Worm (Caenorhabditis elegans) whole organism, young adult: ENCODE measurements around the gene R102.2.
A peak's percentile ranks its signal among the peaks of the same experiment; 100 is the strongest.

Experiments used
- B0019.2 ChIP-seq: fragments of 200-800 bp; sonication (Bioruptor generic); conservative IDR thresholded peaks from 2 replicates; pipeline ENCODE4 v1.3.6; 2022; ENCODE audit warnings: missing genetic modification reagents, missing genetic modification characterization, missing compliant biosample characterization
- B0035.1 ChIP-seq: sonication (generic microtip); optimal IDR thresholded peaks from 2 replicates; lab custom pipeline; 2016; ENCODE audit warnings: missing genetic modification characterization, mild to moderate bottlenecking, missing compliant biosample characterization, missing genotype, missing genetic modification reagents
- C17E4.6 ChIP-seq: fragments of 200-800 bp; sonication (Bioruptor generic); IDR thresholded peaks from 2 replicates; pipeline ENCODE4 v1.3.6; 2022; ENCODE audit warnings: missing genetic modification reagents, missing genetic modification characterization, missing compliant biosample characterization
- D2030.7 ChIP-seq: fragments of 200-800 bp; sonication (Bioruptor generic); IDR thresholded peaks from 2 replicates; pipeline ENCODE4 v1.3.6; 2022; ENCODE audit warnings: missing genetic modification reagents, missing genetic modification characterization, missing compliant biosample characterization
- F22D6.2 ChIP-seq: sonication (generic microtip); optimal IDR thresholded peaks from 2 replicates; lab custom pipeline; 2016; ENCODE audit warnings: mild to moderate bottlenecking, missing genetic modification characterization, missing compliant biosample characterization
- F39B2.1 ChIP-seq: fragments of 200-800 bp; sonication (Bioruptor generic); IDR thresholded peaks from 2 replicates; pipeline ENCODE4 v1.3.6; 2022; ENCODE audit warnings: missing genetic modification reagents, missing genetic modification characterization, missing compliant biosample characterization
- K11D2.4 ChIP-seq: fragments of 200-800 bp; sonication (Bioruptor generic); IDR thresholded peaks from 2 replicates; pipeline ENCODE4 v1.3.6; 2022; ENCODE audit warnings: missing genetic modification reagents, missing genetic modification characterization, missing compliant biosample characterization
- Y53F4B.3 ChIP-seq: fragments of 200-800 bp; sonication (Bioruptor generic); IDR thresholded peaks from 2 replicates; pipeline ENCODE4 v1.3.6; 2022; ENCODE audit warnings: missing genetic modification reagents, missing genetic modification characterization, missing compliant biosample characterization
- Y53G8AR.9 ChIP-seq: fragments of 200-800 bp; sonication (Bioruptor generic); conservative IDR thresholded peaks from 2 replicates; pipeline ENCODE4 v1.3.6; 2022; ENCODE audit warnings: missing genetic modification reagents, missing genetic modification characterization, missing compliant biosample characterization
- Y56A3A.18 ChIP-seq: fragments of 200-800 bp; sonication (Bioruptor generic); IDR thresholded peaks from 2 replicates; pipeline ENCODE4 v1.3.6; 2022; ENCODE audit warnings: missing genetic modification reagents, missing genetic modification characterization, missing compliant biosample characterization
- Y95B8A.8 ChIP-seq: fragments of 200-800 bp; sonication (Bioruptor generic); IDR thresholded peaks from 2 replicates; pipeline ENCODE4 v1.3.6; 2022; ENCODE audit warnings: missing genetic modification reagents, missing genetic modification characterization, missing compliant biosample characterization
- attf-6 ChIP-seq: fragments of 200-800 bp; sonication (Bioruptor generic); IDR thresholded peaks from 2 replicates; pipeline ENCODE4 v1.3.6; 2022; ENCODE audit warnings: missing genetic modification reagents, missing genetic modification characterization, missing compliant biosample characterization
- bed-1 ChIP-seq: fragments of 200-800 bp; sonication (Bioruptor generic); IDR thresholded peaks from 2 replicates; pipeline ENCODE4 v1.3.6; 2022; ENCODE audit warnings: missing genetic modification reagents, missing genetic modification characterization, missing compliant biosample characterization
- ceh-100 ChIP-seq: fragments of 200-800 bp; sonication (Bioruptor generic); IDR thresholded peaks from 2 replicates; pipeline ENCODE4 v1.3.6; 2022; ENCODE audit warnings: missing genetic modification reagents, missing genetic modification characterization, missing compliant biosample characterization
- ceh-40 ChIP-seq: fragments of 200-800 bp; sonication (Bioruptor generic); IDR thresholded peaks from 2 replicates; pipeline ENCODE4 v1.3.6; 2022; ENCODE audit warnings: missing genetic modification characterization, missing compliant biosample characterization
- ceh-58 ChIP-seq: fragments of 200-800 bp; sonication (Bioruptor generic); IDR thresholded peaks from 2 replicates; pipeline ENCODE4 v1.3.6; 2022; ENCODE audit warnings: missing genetic modification characterization, missing compliant biosample characterization
- ceh-91 ChIP-seq: fragments of 200-800 bp; sonication (Bioruptor generic); IDR thresholded peaks from 2 replicates; pipeline ENCODE4 v1.3.6; 2022; ENCODE audit warnings: missing genetic modification reagents, missing genetic modification characterization, missing compliant biosample characterization
- dox-1 ChIP-seq: fragments of 200-800 bp; sonication (Bioruptor generic); IDR thresholded peaks from 2 replicates; pipeline ENCODE4 v1.3.6; 2022; ENCODE audit warnings: missing genetic modification reagents, missing genetic modification characterization, missing compliant biosample characterization
- ekl-4 ChIP-seq: fragments of 200-800 bp; sonication (Bioruptor generic); IDR thresholded peaks from 2 replicates; pipeline ENCODE4 v1.3.6; 2022; ENCODE audit warnings: missing genetic modification reagents, missing genetic modification characterization, missing compliant biosample characterization
- fkh-3 ChIP-seq: sonication (generic microtip); optimal IDR thresholded peaks from 2 replicates; lab custom pipeline; 2016; ENCODE audit warnings: mild to moderate bottlenecking, missing genetic modification characterization, missing compliant biosample characterization
- hsf-1 ChIP-seq: fragments of 200-800 bp; sonication (Bioruptor generic); IDR thresholded peaks from 2 replicates; pipeline ENCODE4 v1.3.6; 2022; ENCODE audit warnings: missing genetic modification reagents, missing genetic modification characterization, missing compliant biosample characterization
- nhr-80 ChIP-seq: sonication (generic microtip); optimal IDR thresholded peaks from 2 replicates; lab custom pipeline; 2016; ENCODE audit warnings: missing genetic modification characterization, missing compliant biosample characterization
- nhr-90 ChIP-seq: sonication (generic microtip); optimal IDR thresholded peaks from 2 replicates; lab custom pipeline; 2016; ENCODE audit warnings: missing genotype, mild to moderate bottlenecking, missing genetic modification characterization, missing compliant biosample characterization
- sdz-38 ChIP-seq: sonication (generic microtip); optimal IDR thresholded peaks from 2 replicates; lab custom pipeline; 2016; ENCODE audit warnings: missing genotype, missing genetic modification characterization, missing compliant biosample characterization
- sea-2 ChIP-seq: fragments of 200-800 bp; sonication (Bioruptor generic); IDR thresholded peaks from 2 replicates; pipeline ENCODE4 v1.3.6; 2022; ENCODE audit warnings: missing genetic modification characterization, missing compliant biosample characterization
- snpc-1.3 ChIP-seq: sonication (generic microtip); optimal IDR thresholded peaks from 2 replicates; lab custom pipeline; 2017; ENCODE audit warnings: missing genetic modification characterization, mild to moderate bottlenecking, missing compliant biosample characterization, antibody characterized with exemption, moderate library complexity, missing genotype, missing genetic modification reagents; ENCODE audit not compliant: insufficient read depth
- sptf-2 ChIP-seq: fragments of 200-800 bp; sonication (Bioruptor generic); optimal IDR thresholded peaks from 2 replicates; lab custom pipeline; 2018; ENCODE audit warnings: mild to moderate bottlenecking, missing genetic modification characterization, missing compliant biosample characterization
- zfh-2 ChIP-seq: fragments of 200-800 bp; sonication (Bioruptor generic); conservative IDR thresholded peaks from 2 replicates; pipeline ENCODE4 v1.3.6; 2022; ENCODE audit warnings: missing genetic modification reagents, missing genetic modification characterization, missing compliant biosample characterization
- ztf-28 ChIP-seq: fragments of 200-800 bp; sonication (Bioruptor generic); IDR thresholded peaks from 2 replicates; pipeline ENCODE4 v1.3.6; 2022; ENCODE audit warnings: missing genetic modification reagents, missing genetic modification characterization, missing compliant biosample characterization
- ztf-6 ChIP-seq: fragments of 200-800 bp; sonication (Bioruptor generic); IDR thresholded peaks from 2 replicates; pipeline ENCODE4 v1.3.6; 2022; ENCODE audit warnings: missing genetic modification reagents, missing genetic modification characterization, missing compliant biosample characterization

R102.2 gene

ce11 chrIV:10658366-10658765 is 29.0 kb upstream of the R102.2 start (continued):
- TF ChIP-seq Y95B8A.8 (GFP tag; lab: Robert Waterston, UW) (0 out of 2 replicates have a peak, but pooled peaks have one; percentile 28), ceh-58 (GFP tag; lab: Robert Waterston, UW) (peak; percentile 92; the same call in 1 of the 2 replicates), ceh-100 (GFP tag; lab: Robert Waterston, UW) (peak; percentile 41; the same call in 1 of the 2 replicates), Y56A3A.18 (GFP tag; lab: Robert Waterston, UW) (peak; percentile 90), sea-2 (peak; percentile 83; the same call in 1 of the 2 replicates), bed-1 (GFP tag; lab: Robert Waterston, UW) (0 out of 2 replicates have a peak, but pooled peaks have one; percentile 84), attf-6 (GFP tag; lab: Robert Waterston, UW) (peak; percentile 80), Y53G8AR.9 (GFP tag; lab: Robert Waterston, UW) (peak; percentile 63), dox-1 (GFP tag; lab: Robert Waterston, UW) (peak; percentile 82), B0019.2 (GFP tag; lab: Robert Waterston, UW) (0 out of 2 replicates have a peak, but pooled peaks have one; percentile 30), C17E4.6 (GFP tag; lab: Robert Waterston, UW) (0 out of 2 replicates have a peak, but pooled peaks have one; percentile 30)

ce11 chrIV:10661072-10661471 is 26.3 kb upstream of the R102.2 start:
- TF ChIP-seq C17E4.6 (GFP tag; lab: Robert Waterston, UW), result no peak
- no peak for TF ChIP-seq ceh-91 (GFP tag; lab: Robert Waterston, UW)
- no peak for TF ChIP-seq B0019.2 (GFP tag; lab: Robert Waterston, UW)
- no peak for TF ChIP-seq Y53F4B.3

- TF ChIP-seq sdz-38 (no peak), nhr-80 (tag; lab: Kevin White, UChicago) (peak; percentile 14)
Measured at ce11 chrIV:10661760-10662159, 25.6 kb upstream of the R102.2 start, which contains the start of gene fmo-1. TSS of gene fmo-1 (plus strand) at chrIV:10661857.

ce11 chrIV:10664134-10664533 is 23.3 kb upstream of the R102.2 start, which contains the start of gene K08C7.7:
TSS of gene K08C7.7 (plus strand) at chrIV:10664434.
- TF ChIP-seq ekl-4 (GFP tag; lab: Robert Waterston, UW), result no peak

ce11 chrIV:10666523-10666922 is 20.9 kb upstream of the R102.2 start, which contains the start of gene epi-1:
TSS of gene epi-1 (plus strand) at chrIV:10666823.
- 0 out of 2 replicates have a peak, but pooled peaks have one; percentile 12 for TF ChIP-seq ztf-28 (GFP tag; lab: Robert Waterston, UW)
- no peak for TF ChIP-seq fkh-3 (tag; lab: Kevin White, UChicago)
- no peak for TF ChIP-seq bed-1 (GFP tag; lab: Robert Waterston, UW)
- no peak for TF ChIP-seq D2030.7 (GFP tag; lab: Robert Waterston, UW)
- TF ChIP-seq ceh-40, result no peak
- no peak for TF ChIP-seq nhr-90 (tag; lab: Kevin White, UChicago)

ce11 chrIV:10668561-10668960 is 18.8 kb upstream of the R102.2 start:
- TF ChIP-seq hsf-1 (no peak), snpc-1.3 (tag; lab: Kevin White, UChicago) (no peak), F22D6.2 (tag; lab: Kevin White, UChicago) (no peak), nhr-90 (tag; lab: Kevin White, UChicago) (no peak), zfh-2 (GFP tag; lab: Robert Waterston, UW) (no peak), K11D2.4 (no peak), C17E4.6 (GFP tag; lab: Robert Waterston, UW) (no peak), ztf-6 (no peak), B0035.1 (tag; lab: Kevin White, UChicago) (no peak), F39B2.1 (GFP tag; lab: Robert Waterston, UW) (no peak), sptf-2 (GFP tag; lab: Kevin White, UChicago) (no peak), sea-2 (no peak)
- TF ChIP-seq, all 124 proteins: peak for 0
